Worm (Caenorhabditis elegans): ENCODE measurements around the gene srz-15.

DNA sequence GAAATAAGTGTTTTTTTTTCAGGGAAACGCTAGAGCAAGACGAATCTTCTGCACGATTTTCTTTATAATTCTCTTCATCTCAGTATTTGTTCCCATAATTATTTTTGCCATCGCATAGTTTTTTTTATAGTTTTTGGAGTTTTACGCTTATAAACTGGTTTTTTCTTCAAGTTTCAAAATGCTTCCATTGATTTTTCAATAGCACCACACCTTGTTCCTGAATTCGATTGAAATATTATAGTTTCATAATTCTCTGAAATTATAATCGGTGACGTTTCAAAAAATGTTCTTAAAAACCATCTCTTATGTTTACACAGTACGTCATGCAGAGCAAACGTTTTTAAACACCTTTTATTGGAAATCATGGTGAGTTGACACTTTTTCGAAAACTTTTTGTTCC is 22.4 kb upstream of the srz-15 start, which contains the start of gene K08D8.12:
- TF ChIP-seq ama-1 (optimal IDR thresholded peaks at IDR 0.05) (no peak), pes-1 (GFP tag; IDR thresholded peaks at IDR 0.05) (no peak), aly-1 (tag; optimal IDR thresholded peaks at IDR 0.05) (no peak), ets-7 (tag; optimal IDR thresholded peaks at IDR 0.05) (no peak), flt-1 (GFP tag; IDR thresholded peaks at IDR 0.05) (no peak), sea-1 (GFP tag; conservative IDR thresholded peaks at IDR 0.05) (no peak), hmbx-1 (tag; optimal IDR thresholded peaks at IDR 0.05) (no peak), tbx-11 (GFP tag; IDR thresholded peaks at IDR 0.05) (no peak), hmg-4 (GFP tag; optimal IDR thresholded peaks at IDR 0.05) (no peak), tbx-37 (GFP tag; conservative IDR thresholded peaks at IDR 0.05) (no peak), F13C5.2 (tag; optimal IDR thresholded peaks at IDR 0.05) (no peak)

Measured in whole organism, early embryonic.